Fruit fly (Drosophila melanogaster) whole organism, wandering third instar larva: ENCODE data around the gene CG17121.

ENCODE experiments used
- Hr78 ChIP-seq: fragments of >200 bp; optimal IDR thresholded peaks from 2 replicates; lab custom pipeline; 2017; ENCODE audit warnings: missing biosample characterization, missing genetic modification characterization
- N ChIP-seq: fragments of >200 bp; optimal IDR thresholded peaks from 2 replicates; lab custom pipeline; 2018; ENCODE audit warnings: missing biosample characterization, missing external identifiers, missing genetic modification characterization
- OdsH ChIP-seq: fragments of 200-800 bp; sonication (Bioruptor generic); optimal IDR thresholded peaks from 2 replicates; lab custom pipeline; 2016; ENCODE audit warnings: missing biosample characterization, mild to moderate bottlenecking, missing genetic modification characterization
- dmrt93B ChIP-seq: fragments of 200-800 bp; sonication (Bioruptor generic); optimal IDR thresholded peaks from 2 replicates; lab custom pipeline; 2018; ENCODE audit warnings: missing biosample characterization, mild to moderate bottlenecking, missing genetic modification characterization
- foxo ChIP-seq, 2 experiments: fragments of 200-800 bp; sonication (Bioruptor generic); optimal IDR thresholded peaks; 2 replicates in 1 of 2; 3 replicates in 1 of 2; lab custom pipeline; 2016 to 2017; ENCODE audit warnings: missing biosample characterization in 2 of 2, missing genetic modification characterization in 2 of 2
- fru ChIP-seq: fragments of 200-800 bp; sonication (Bioruptor generic); optimal IDR thresholded peaks from 3 replicates; lab custom pipeline; 2016; ENCODE audit warnings: missing biosample characterization, mild to moderate bottlenecking, missing genetic modification characterization
- h ChIP-seq: fragments of 200-800 bp; sonication (Bioruptor generic); optimal IDR thresholded peaks from 3 replicates; lab custom pipeline; 2016; ENCODE audit warnings: missing biosample characterization, mild to moderate bottlenecking, missing genetic modification characterization
- pan ChIP-seq: fragments of >200 bp; optimal IDR thresholded peaks from 2 replicates; lab custom pipeline; 2017
- psq ChIP-seq: fragments of 200-800 bp; sonication (Bioruptor generic); optimal IDR thresholded peaks from 3 replicates; lab custom pipeline; 2017; ENCODE audit warnings: missing biosample characterization, mild to moderate bottlenecking, missing genetic modification characterization, moderate library complexity
- usp ChIP-seq: fragments of >200 bp; optimal IDR thresholded peaks from 2 replicates; lab custom pipeline; 2017; ENCODE audit warnings: missing biosample characterization, missing genetic modification characterization

DNA sequence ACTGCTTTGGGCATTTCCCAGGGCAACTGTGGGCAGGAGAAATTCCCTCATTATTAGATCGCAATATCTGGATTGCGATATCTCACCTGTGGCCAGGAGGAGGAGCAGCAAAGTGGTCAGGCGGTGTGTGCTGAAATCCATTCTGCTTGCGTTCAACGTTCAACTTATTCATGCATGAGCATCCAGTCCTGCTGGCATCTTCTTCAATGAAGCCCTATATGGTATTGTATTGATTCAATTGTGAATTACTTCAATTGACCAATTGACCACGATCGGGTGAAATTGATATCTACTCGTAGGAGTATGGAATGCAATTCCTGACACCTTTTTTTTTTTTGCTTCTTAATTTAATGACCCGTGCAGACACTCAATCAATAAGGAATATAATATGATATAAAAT, 8.1 kb upstream of the CG17121 start:
- TF ChIP-seq Hr78 (GFP tag; lab: Kevin White, UChicago) (no peak), fru (no peak), psq (GFP tag; lab: Kevin White, UChicago) (no peak), usp (GFP tag; lab: Kevin White, UChicago) (no peak), dmrt93B (GFP tag; lab: Kevin White, UChicago) (no peak), N (GFP tag; lab: Kevin White, UChicago) (no peak), pan (lab: Kevin White, UChicago) (no peak), OdsH (GFP tag; lab: Kevin White, UChicago) (no peak), foxo (GFP tag; optimal IDR thresholded peaks at IDR 0.05; lab: Kevin White, UChicago) (no peak), h (GFP tag; lab: Kevin White, UChicago) (no peak)
